Worm (Caenorhabditis elegans) whole organism, late embryonic: ENCODE measurements around the gene F01F1.15.

Experiments
- ceh-18 ChIP-seq: sonication (generic microtip); optimal IDR thresholded peaks from 2 replicates; lab custom pipeline; 2016; ENCODE audit warnings: missing genetic modification characterization, missing compliant biosample characterization
- fkh-10 ChIP-seq: fragments of 150-350 bp; optimal IDR thresholded peaks from 2 replicates; lab custom pipeline; 2014; ENCODE audit warnings: missing biosample characterization, missing genetic modification reagents, missing genetic modification characterization
- hlh-30 ChIP-seq: sonication (generic microtip); optimal IDR thresholded peaks from 2 replicates; lab custom pipeline; 2017; ENCODE audit warnings: antibody characterized with exemption, missing genetic modification characterization, missing compliant biosample characterization; ENCODE audit not compliant: insufficient read depth
- hlh-6 ChIP-seq: sonication (generic microtip); optimal IDR thresholded peaks from 2 replicates; lab custom pipeline; 2016; ENCODE audit warnings: missing genotype, missing genetic modification characterization, missing compliant biosample characterization
- pros-1 ChIP-seq: fragments of 150-350 bp; optimal IDR thresholded peaks from 2 replicates; lab custom pipeline; 2014; ENCODE audit warnings: missing biosample characterization, missing genetic modification reagents, missing genetic modification characterization

ce11 chrIII:5822816-5823215 lies 46.5 kb downstream of the F01F1.15 start:
- TF ChIP-seq pros-1 (tag; lab: Kevin White, UChicago) (no peak), fkh-10 (GFP tag; lab: Kevin White, UChicago) (no peak), ceh-18 (tag; lab: Kevin White, UChicago) (no peak), hlh-30 (no peak), hlh-6 (no peak)
